Fruit fly (Drosophila melanogaster): ENCODE results near the gene CecC.

The CecC gene

DNA sequence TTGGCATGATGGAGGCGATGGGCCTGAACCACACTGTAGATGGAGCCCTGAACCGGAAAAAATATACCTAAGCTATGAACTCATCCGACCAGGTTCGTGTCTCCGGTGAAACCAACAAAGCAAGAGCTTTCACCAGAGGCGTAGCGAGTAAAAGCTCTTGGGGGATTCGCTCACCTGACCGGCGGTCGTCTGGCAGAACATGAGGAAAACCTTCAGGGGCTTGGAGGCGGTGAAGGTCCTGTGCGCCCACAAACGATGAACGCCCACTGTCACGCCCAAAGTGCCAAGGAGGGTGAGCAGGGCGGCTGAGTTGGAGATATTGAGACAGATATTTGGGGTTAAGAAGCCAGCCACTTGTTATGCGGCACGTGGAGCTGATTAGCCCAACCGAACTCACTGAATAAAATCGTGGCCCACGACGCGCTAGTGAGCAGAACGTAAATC lies 20.7 kb upstream of the CecC start (continued):
- no peak for TF ChIP-seq Aef1 (GFP tag; IDR thresholded peaks at IDR 0.05)
- no peak for TF ChIP-seq CG4854 (GFP tag; optimal IDR thresholded peaks at IDR 0.05)
- peak; percentile 31 for TF ChIP-seq ems (GFP tag; optimal IDR thresholded peaks at IDR 0.05)
- no peak for TF ChIP-seq maf-S (GFP tag; optimal IDR thresholded peaks at IDR 0.05)
- TF ChIP-seq CG12391 (tag; optimal IDR thresholded peaks at IDR 0.05): peak; percentile 8
- peak; percentile 42 for TF ChIP-seq mirr (GFP tag; optimal IDR thresholded peaks at IDR 0.05)
- peak; percentile 7 for TF ChIP-seq CG12155 (GFP tag; optimal IDR thresholded peaks at IDR 0.05)
- no peak for TF ChIP-seq CG6689 (GFP tag; IDR thresholded peaks at IDR 0.05)
- no peak for TF ChIP-seq CG15479 (GFP tag; optimal IDR thresholded peaks at IDR 0.05)
- no peak for TF ChIP-seq CG18011 (GFP tag; optimal IDR thresholded peaks at IDR 0.05)
- TF ChIP-seq fu2 (GFP tag; optimal IDR thresholded peaks at IDR 0.05): peak; percentile 47
- no peak; the same call in 1 of the 2 replicates for TF ChIP-seq CG17328 (GFP tag; IDR thresholded peaks at IDR 0.05)
- TF ChIP-seq CG7372 (GFP tag; IDR thresholded peaks at IDR 0.05): peak; percentile 18; the same call in 1 of the 2 replicates
- peak; percentile 58 for TF ChIP-seq cwo (GFP tag; optimal IDR thresholded peaks at IDR 0.05)
- no peak for TF ChIP-seq inv (GFP tag; IDR thresholded peaks at IDR 0.05; ENCODE audit: partially characterized antibody)
- no peak for TF ChIP-seq CG2199 (GFP tag; IDR thresholded peaks at IDR 0.05)
- TF ChIP-seq BtbVII (GFP tag; optimal IDR thresholded peaks at IDR 0.05): no peak
- no peak for TF ChIP-seq CG5180 (GFP tag; optimal IDR thresholded peaks at IDR 0.05)
- peak; percentile 42 for TF ChIP-seq B-H2 (GFP tag; optimal IDR thresholded peaks at IDR 0.05)
- no peak for TF ChIP-seq crc (GFP tag; optimal IDR thresholded peaks at IDR 0.05)
- TF ChIP-seq CG34224 (GFP tag; IDR thresholded peaks at IDR 0.05; ENCODE audit: partially characterized antibody): no peak
- no peak for TF ChIP-seq Asciz (GFP tag; optimal IDR thresholded peaks at IDR 0.05)
- TF ChIP-seq lbe (GFP tag; optimal IDR thresholded peaks at IDR 0.05): no peak
- TF ChIP-seq Awh (GFP tag; IDR thresholded peaks at IDR 0.05): 0 out of 2 replicates have a peak, but pooled peaks have one; percentile 5
- peak; percentile 47 for TF ChIP-seq CG4424 (GFP tag; optimal IDR thresholded peaks at IDR 0.05)
- TF ChIP-seq Nf-YA (GFP tag; IDR thresholded peaks at IDR 0.05): 0 out of 2 replicates have a peak, but pooled peaks have one; percentile 27
- TF ChIP-seq Kr (GFP tag; optimal IDR thresholded peaks at IDR 0.05): no peak
- TF ChIP-seq gsb (GFP tag; IDR thresholded peaks at IDR 0.05): no peak
- TF ChIP-seq H15 (GFP tag; IDR thresholded peaks at IDR 0.05): peak; percentile 45; the same call in 1 of the 3 replicates
- TF ChIP-seq CG17359 (tag; optimal IDR thresholded peaks at IDR 0.05): peak; percentile 1
- no peak for TF ChIP-seq CG9215 (GFP tag; IDR thresholded peaks at IDR 0.05)
- no peak for TF ChIP-seq nom (GFP tag; optimal IDR thresholded peaks at IDR 0.05)
- no peak for TF ChIP-seq dan (GFP tag; IDR thresholded peaks at IDR 0.05)
- no peak for TF ChIP-seq CG30431 (GFP tag; optimal IDR thresholded peaks at IDR 0.05)
- no peak for TF ChIP-seq tap (tag; optimal IDR thresholded peaks at IDR 0.05)
- peak; percentile 46 for TF ChIP-seq Hsf (GFP tag; optimal IDR thresholded peaks at IDR 0.05)
- TF ChIP-seq CG17912 (GFP tag; optimal IDR thresholded peaks at IDR 0.05): no peak
- no peak for TF ChIP-seq sim (GFP tag; IDR thresholded peaks at IDR 0.05)
- TF ChIP-seq D19B (GFP tag; optimal IDR thresholded peaks at IDR 0.05): no peak
- no peak for TF ChIP-seq CG11723 (GFP tag; optimal IDR thresholded peaks at IDR 0.05)
- no peak for TF ChIP-seq unpg (GFP tag; optimal IDR thresholded peaks at IDR 0.05)
- TF ChIP-seq cas (GFP tag; IDR thresholded peaks at IDR 0.05): no peak
- peak; percentile 48 for TF ChIP-seq CG15269 (tag; optimal IDR thresholded peaks at IDR 0.05)
- peak; percentile 43; the same call in 1 of the 2 replicates for TF ChIP-seq Xrp1 (GFP tag; IDR thresholded peaks at IDR 0.05)
- no peak for TF ChIP-seq CG16863 (GFP tag; optimal IDR thresholded peaks at IDR 0.05)
- TF ChIP-seq eyg (GFP tag; optimal IDR thresholded peaks at IDR 0.05): peak; percentile 33
- peak; percentile 20 for TF ChIP-seq Fer2 (tag; optimal IDR thresholded peaks at IDR 0.05)
- 0 out of 2 replicates have a peak, but pooled peaks have one; percentile 17 for TF ChIP-seq peb (GFP tag; IDR thresholded peaks at IDR 0.05)
- TF ChIP-seq tio (GFP tag; optimal IDR thresholded peaks at IDR 0.05): no peak
- peak; percentile 20 for TF ChIP-seq CG18262 (tag; optimal IDR thresholded peaks at IDR 0.05)
- TF ChIP-seq Bteb2 (GFP tag; optimal IDR thresholded peaks at IDR 0.05): peak; percentile 50

All from whole organism, embryonic.